Fruit fly (Drosophila melanogaster) whole organism: ENCODE results near the gene Cp38.

Experiments
- CG8478 ChIP-seq: fragments of >200 bp; optimal IDR thresholded peaks from 2 replicates; lab custom pipeline; 2018; ENCODE audit warnings: inconsistent platforms
- pan ChIP-seq: fragments of >200 bp; optimal IDR thresholded peaks from 2 replicates; lab custom pipeline; 2017
- psq ChIP-seq: fragments of >200 bp; optimal IDR thresholded peaks from 2 replicates; lab custom pipeline; 2017
- usp ChIP-seq: fragments of >200 bp; optimal IDR thresholded peaks from 2 replicates; lab custom pipeline; 2017; ENCODE audit warnings: missing biosample characterization, missing genetic modification characterization, mixed read lengths

- TF ChIP-seq pan (lab: Kevin White, UChicago) = no peak
- no peak for TF ChIP-seq usp (GFP tag; lab: Kevin White, UChicago)
- TF ChIP-seq psq (lab: Kevin White, UChicago) = no peak
- TF ChIP-seq CG8478 (lab: Kevin White, UChicago) = no peak
Observed at dm6 chrX:8510731-8511130, 29.1 kb downstream of the Cp38 start.
